Worm (Caenorhabditis elegans): Measurements from ENCODE around the gene acly-1.
A peak's percentile ranks its signal among the peaks of the same experiment; 100 is the strongest.

Gene acly-1

DNA sequence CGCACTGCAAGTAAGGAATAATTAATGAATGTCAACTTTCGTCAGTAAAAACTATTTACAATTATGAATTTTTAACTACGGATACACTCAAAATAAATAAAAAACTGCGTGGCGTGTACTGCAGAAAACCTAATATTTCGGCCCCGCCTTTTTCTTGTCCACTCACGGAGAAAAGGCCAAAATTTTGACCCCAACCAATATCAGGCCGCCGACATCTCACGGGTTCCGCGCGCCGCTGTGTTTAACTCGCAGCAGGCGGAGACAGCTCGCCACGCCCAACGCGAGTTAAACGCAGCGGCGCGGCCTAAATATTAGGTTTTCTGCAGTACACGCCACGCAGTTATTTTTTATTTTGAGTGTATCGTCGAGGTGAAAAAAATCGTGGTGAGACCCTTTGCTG lies 8.1 kb upstream of the acly-1 start:
- no peak for TF ChIP-seq ref-1 (GFP tag; conservative IDR thresholded peaks at IDR 0.05)
- no peak for TF ChIP-seq cog-1 (tag; optimal IDR thresholded peaks at IDR 0.05)
- TF ChIP-seq ztf-29 (GFP tag; IDR thresholded peaks at IDR 0.05) = no peak
- TF ChIP-seq med-1 (GFP tag; optimal IDR thresholded peaks at IDR 0.05; ENCODE audit: insufficient read depth) = no peak
- TF ChIP-seq T22C8.4 (GFP tag; IDR thresholded peaks at IDR 0.05) = no peak
- 0 out of 2 replicates have a peak, but pooled peaks have one; percentile 20 for TF ChIP-seq klf-2 (GFP tag; conservative IDR thresholded peaks at IDR 0.05)
- no peak for TF ChIP-seq ztf-23 (GFP tag; IDR thresholded peaks at IDR 0.05)

DNA sequence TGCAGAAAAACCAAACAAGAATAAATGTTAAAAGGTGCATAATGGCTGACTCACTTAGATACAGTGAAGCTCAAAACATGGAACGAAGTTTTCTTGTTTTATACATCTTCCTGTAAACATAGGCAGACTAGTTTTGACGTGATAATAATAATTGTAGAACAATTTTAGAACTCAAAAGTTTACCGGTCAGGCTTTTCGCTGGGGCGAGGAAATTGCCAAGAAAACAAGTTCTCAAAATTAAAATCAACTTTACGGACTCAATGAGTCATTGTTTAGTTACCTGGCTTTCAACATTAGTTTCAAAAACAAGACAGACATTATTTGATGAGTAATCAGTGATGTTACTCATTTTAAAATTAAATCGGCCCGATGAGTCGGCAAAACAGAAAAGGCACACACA lies 6.5 kb upstream of the acly-1 start, which contains the start of gene D1005.5:
TSS of gene D1005.5 (minus strand) at position 101 of the 400 bp plus-strand sequence.
- TF ChIP-seq klf-2 (GFP tag; conservative IDR thresholded peaks at IDR 0.05) (no peak), flt-1 (GFP tag; IDR thresholded peaks at IDR 0.05) (no peak), cog-1 (tag; optimal IDR thresholded peaks at IDR 0.05) (no peak), tab-1 (GFP tag; IDR thresholded peaks at IDR 0.05) (no peak), T22C8.4 (GFP tag; IDR thresholded peaks at IDR 0.05) (no peak), ztf-23 (GFP tag; IDR thresholded peaks at IDR 0.05) (no peak), med-1 (GFP tag; optimal IDR thresholded peaks at IDR 0.05; ENCODE audit: insufficient read depth) (no peak)

DNA sequence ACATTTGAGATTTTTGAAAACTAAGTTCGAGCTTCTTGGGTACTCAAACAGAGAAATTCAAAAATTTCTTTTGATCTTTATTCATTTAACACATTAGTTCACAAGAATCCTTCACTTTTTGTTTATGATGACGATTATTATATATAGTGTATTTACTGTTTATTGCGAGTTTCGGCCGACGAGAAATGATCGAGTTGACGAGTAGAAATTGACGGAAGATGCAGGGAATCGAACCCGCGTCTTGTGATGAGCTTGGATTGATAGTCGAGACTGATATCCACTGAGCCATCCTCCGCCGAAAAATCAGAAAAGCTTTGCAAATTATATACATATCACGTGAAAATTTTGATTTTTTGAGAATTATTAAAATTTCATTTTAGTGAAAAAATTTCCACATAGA lies 5.5 kb upstream of the acly-1 start:
- TF ChIP-seq ref-1 (GFP tag; conservative IDR thresholded peaks at IDR 0.05) (no peak), cog-1 (tag; optimal IDR thresholded peaks at IDR 0.05) (no peak), klf-2 (GFP tag; conservative IDR thresholded peaks at IDR 0.05) (no peak), T22C8.4 (GFP tag; IDR thresholded peaks at IDR 0.05) (no peak), ztf-29 (GFP tag; IDR thresholded peaks at IDR 0.05) (no peak), med-1 (GFP tag; optimal IDR thresholded peaks at IDR 0.05; ENCODE audit: insufficient read depth) (no peak), flt-1 (GFP tag; IDR thresholded peaks at IDR 0.05) (no peak), tab-1 (GFP tag; IDR thresholded peaks at IDR 0.05) (no peak), ztf-23 (GFP tag; IDR thresholded peaks at IDR 0.05) (no peak)

DNA sequence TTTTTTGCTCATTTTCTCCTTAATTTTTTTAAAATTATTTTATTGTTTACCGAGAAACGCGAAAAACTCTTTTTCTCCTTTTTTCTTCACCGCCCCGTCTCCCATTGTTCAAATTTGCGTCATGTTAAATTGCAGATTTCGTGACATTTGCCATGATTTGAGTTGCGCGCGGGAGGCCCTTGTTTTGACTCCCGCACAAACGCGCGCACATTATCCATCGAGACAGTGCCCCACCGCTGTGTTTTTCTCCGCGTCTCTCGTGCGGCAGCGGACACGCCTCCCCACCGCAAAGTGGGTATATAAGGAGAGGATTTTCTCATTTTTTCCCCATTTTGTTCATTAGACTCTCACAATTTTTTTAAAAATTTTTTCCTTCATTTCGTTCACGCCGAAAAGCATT lies 3.3 kb upstream of the acly-1 start:
- no peak for TF ChIP-seq klf-2 (GFP tag; conservative IDR thresholded peaks at IDR 0.05)
- TF ChIP-seq ztf-29 (GFP tag; IDR thresholded peaks at IDR 0.05) = no peak
- TF ChIP-seq tab-1 (GFP tag; IDR thresholded peaks at IDR 0.05) = no peak
- no peak for TF ChIP-seq ztf-23 (GFP tag; IDR thresholded peaks at IDR 0.05)
- TF ChIP-seq ref-1 (GFP tag; conservative IDR thresholded peaks at IDR 0.05) = no peak
- TF ChIP-seq cog-1 (tag; optimal IDR thresholded peaks at IDR 0.05) = no peak
- TF ChIP-seq flt-1 (GFP tag; IDR thresholded peaks at IDR 0.05) = no peak
- TF ChIP-seq med-1 (GFP tag; optimal IDR thresholded peaks at IDR 0.05; ENCODE audit: insufficient read depth) = no peak
- TF ChIP-seq T22C8.4 (GFP tag; IDR thresholded peaks at IDR 0.05) = no peak

DNA sequence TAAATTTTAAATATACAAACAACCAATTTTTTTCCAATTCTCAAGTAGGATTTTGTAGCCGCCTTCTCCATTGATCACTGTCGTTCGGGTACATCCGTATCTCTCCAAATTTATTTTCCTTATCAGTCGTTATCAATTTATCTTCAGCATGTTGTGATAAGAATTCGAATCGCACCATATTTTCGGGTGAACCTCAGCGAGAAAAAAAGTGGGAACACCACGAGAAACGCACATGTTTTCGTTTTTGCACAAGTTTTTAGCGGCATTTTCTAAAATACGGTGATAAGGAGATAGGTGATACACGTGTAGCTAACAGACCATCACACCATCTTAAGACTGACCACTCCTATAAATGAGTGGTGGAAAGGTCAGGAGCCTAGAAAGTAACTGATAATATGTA lies 1.4 kb upstream of the acly-1 start:
- no peak for TF ChIP-seq ref-1 (GFP tag; conservative IDR thresholded peaks at IDR 0.05)
- no peak for TF ChIP-seq flt-1 (GFP tag; IDR thresholded peaks at IDR 0.05)
- TF ChIP-seq cog-1 (tag; optimal IDR thresholded peaks at IDR 0.05) = no peak
- TF ChIP-seq tab-1 (GFP tag; IDR thresholded peaks at IDR 0.05) = no peak
- TF ChIP-seq T22C8.4 (GFP tag; IDR thresholded peaks at IDR 0.05) = no peak
- no peak for TF ChIP-seq klf-2 (GFP tag; conservative IDR thresholded peaks at IDR 0.05)
- TF ChIP-seq ztf-29 (GFP tag; IDR thresholded peaks at IDR 0.05) = no peak
- no peak for TF ChIP-seq med-1 (GFP tag; optimal IDR thresholded peaks at IDR 0.05; ENCODE audit: insufficient read depth)
- TF ChIP-seq ztf-23 (GFP tag; IDR thresholded peaks at IDR 0.05) = no peak

DNA sequence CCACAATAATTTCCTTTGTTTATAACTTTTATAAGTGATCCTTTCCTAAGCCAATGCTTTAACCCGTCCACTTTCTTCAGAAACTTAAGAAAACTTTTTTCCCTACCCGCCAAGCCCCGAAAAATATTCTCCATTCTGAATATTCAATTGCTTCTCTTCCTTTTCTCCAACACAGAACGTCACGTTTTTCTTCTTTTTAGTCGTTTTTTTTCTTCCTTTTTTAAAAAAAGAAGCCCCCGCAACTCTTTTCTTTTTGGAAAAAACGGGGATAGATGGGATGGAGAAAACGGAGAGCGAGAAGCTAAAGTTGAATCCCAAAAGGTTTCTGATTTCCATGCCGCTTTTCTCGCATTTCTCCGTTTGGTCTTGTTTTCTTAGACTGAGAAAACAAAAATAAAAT lies 773 bp upstream of the acly-1 start:
- TF ChIP-seq ztf-29 (GFP tag; IDR thresholded peaks at IDR 0.05) (no peak), flt-1 (GFP tag; IDR thresholded peaks at IDR 0.05) (no peak), T22C8.4 (GFP tag; IDR thresholded peaks at IDR 0.05) (no peak), tab-1 (GFP tag; IDR thresholded peaks at IDR 0.05) (no peak), ref-1 (GFP tag; conservative IDR thresholded peaks at IDR 0.05) (no peak), ztf-23 (GFP tag; IDR thresholded peaks at IDR 0.05) (no peak), klf-2 (GFP tag; conservative IDR thresholded peaks at IDR 0.05) (no peak), med-1 (GFP tag; optimal IDR thresholded peaks at IDR 0.05; ENCODE audit: insufficient read depth) (no peak), cog-1 (tag; optimal IDR thresholded peaks at IDR 0.05) (no peak)

DNA sequence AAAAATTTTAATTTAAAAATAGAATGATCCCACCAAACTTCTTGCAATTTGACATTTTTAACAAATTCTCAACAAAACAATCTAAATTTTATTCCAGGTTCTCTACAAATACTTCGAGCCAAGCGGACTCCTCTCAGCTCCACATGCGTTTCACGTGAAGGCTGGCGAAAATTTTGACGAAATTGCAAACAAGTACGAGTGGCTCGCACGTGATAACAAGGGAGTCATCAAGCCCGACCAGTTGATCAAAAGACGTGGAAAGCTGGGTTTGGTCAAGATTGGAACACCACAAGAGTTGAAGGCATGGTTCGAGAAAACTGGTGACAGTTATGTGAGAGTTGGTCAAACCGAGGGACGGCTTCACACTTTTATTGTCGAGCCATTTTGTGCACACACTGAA lies 295 bp downstream of the acly-1 start:
- no peak for TF ChIP-seq flt-1 (GFP tag; IDR thresholded peaks at IDR 0.05)
- TF ChIP-seq med-1 (GFP tag; optimal IDR thresholded peaks at IDR 0.05; ENCODE audit: insufficient read depth) = no peak
- no peak for TF ChIP-seq klf-2 (GFP tag; conservative IDR thresholded peaks at IDR 0.05)
- no peak for TF ChIP-seq tab-1 (GFP tag; IDR thresholded peaks at IDR 0.05)
- TF ChIP-seq ztf-23 (GFP tag; IDR thresholded peaks at IDR 0.05) = no peak
- no peak for TF ChIP-seq cog-1 (tag; optimal IDR thresholded peaks at IDR 0.05)
- TF ChIP-seq ref-1 (GFP tag; conservative IDR thresholded peaks at IDR 0.05) = no peak
- no peak for TF ChIP-seq ztf-29 (GFP tag; IDR thresholded peaks at IDR 0.05)
- TF ChIP-seq T22C8.4 (GFP tag; IDR thresholded peaks at IDR 0.05) = no peak

DNA sequence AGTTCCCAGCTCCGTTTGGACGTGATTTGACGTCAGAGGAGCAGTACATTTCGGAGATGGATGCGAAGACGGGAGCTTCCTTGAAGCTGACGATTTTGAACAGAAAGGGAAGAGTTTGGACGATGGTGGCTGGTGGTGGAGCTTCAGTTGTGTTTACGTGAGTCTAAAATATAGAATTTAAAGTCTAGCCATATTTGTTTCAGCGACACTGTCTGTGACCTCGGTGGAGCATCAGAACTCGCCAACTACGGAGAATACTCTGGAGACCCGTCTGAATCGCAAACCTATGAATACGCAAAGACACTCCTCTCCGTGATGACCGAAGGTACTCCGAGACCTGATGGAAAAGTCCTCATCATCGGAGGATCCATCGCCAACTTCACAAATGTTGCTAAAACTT lies 1.2 kb downstream of the acly-1 start:
- TF ChIP-seq cog-1 (tag; optimal IDR thresholded peaks at IDR 0.05) = no peak
- TF ChIP-seq klf-2 (GFP tag; conservative IDR thresholded peaks at IDR 0.05) = no peak
- no peak for TF ChIP-seq ztf-29 (GFP tag; IDR thresholded peaks at IDR 0.05)
- no peak for TF ChIP-seq tab-1 (GFP tag; IDR thresholded peaks at IDR 0.05)
- TF ChIP-seq ref-1 (GFP tag; conservative IDR thresholded peaks at IDR 0.05) = no peak
- TF ChIP-seq T22C8.4 (GFP tag; IDR thresholded peaks at IDR 0.05) = no peak
- no peak for TF ChIP-seq flt-1 (GFP tag; IDR thresholded peaks at IDR 0.05)
- no peak for TF ChIP-seq med-1 (GFP tag; optimal IDR thresholded peaks at IDR 0.05; ENCODE audit: insufficient read depth)
- TF ChIP-seq ztf-23 (GFP tag; IDR thresholded peaks at IDR 0.05) = no peak

DNA sequence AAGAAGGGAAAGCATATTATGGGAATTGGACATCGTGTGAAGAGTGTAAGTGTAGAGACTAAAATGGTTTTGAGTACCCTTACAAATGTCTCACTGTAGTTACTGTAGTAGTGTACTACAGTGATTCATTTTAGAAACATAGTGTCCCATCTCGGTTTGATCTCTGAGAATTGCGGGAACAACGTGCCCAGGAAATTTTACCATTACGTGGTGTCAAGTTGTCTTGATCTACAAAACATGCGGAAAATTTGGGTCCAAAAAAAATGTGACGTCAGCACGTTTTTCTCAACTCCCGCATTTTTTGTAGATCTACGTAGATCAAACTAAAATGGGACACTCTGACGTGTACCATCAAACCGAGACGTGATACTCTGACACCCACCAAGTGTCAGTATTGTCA lies 3.9 kb downstream of the acly-1 start:
- no peak for TF ChIP-seq klf-2 (GFP tag; conservative IDR thresholded peaks at IDR 0.05)
- TF ChIP-seq ztf-29 (GFP tag; IDR thresholded peaks at IDR 0.05) = no peak
- no peak for TF ChIP-seq ztf-23 (GFP tag; IDR thresholded peaks at IDR 0.05)
- TF ChIP-seq cog-1 (tag; optimal IDR thresholded peaks at IDR 0.05) = no peak
- TF ChIP-seq T22C8.4 (GFP tag; IDR thresholded peaks at IDR 0.05) = no peak
- no peak for TF ChIP-seq flt-1 (GFP tag; IDR thresholded peaks at IDR 0.05)
- TF ChIP-seq ref-1 (GFP tag; conservative IDR thresholded peaks at IDR 0.05) = no peak
- no peak for TF ChIP-seq med-1 (GFP tag; optimal IDR thresholded peaks at IDR 0.05; ENCODE audit: insufficient read depth)
- TF ChIP-seq tab-1 (GFP tag; IDR thresholded peaks at IDR 0.05) = no peak

DNA sequence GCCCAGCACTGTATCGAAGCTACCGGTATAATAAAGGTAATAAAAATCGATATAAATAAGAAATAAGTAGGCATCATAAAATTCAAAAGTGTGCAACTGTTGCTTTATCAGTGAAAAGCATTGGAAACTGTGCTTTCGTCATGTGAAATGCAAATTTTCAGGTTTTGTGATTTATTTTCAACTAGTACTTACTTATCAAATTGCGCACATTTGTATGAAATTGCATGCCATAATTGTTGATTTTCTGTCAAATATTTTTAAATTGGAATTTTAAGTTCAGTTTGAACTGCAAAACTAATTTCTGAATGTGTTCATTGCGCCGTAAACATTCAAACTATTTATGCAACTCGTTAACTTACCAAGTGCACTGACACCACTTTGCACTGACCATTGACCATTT lies 6.4 kb downstream of the acly-1 start, which contains the start of gene D1005.4:
TSS of gene D1005.4 (minus strand) at position 101 of the 400 bp plus-strand sequence.
- TF ChIP-seq ztf-29 (GFP tag; IDR thresholded peaks at IDR 0.05) (no peak), ztf-23 (GFP tag; IDR thresholded peaks at IDR 0.05) (no peak), flt-1 (GFP tag; IDR thresholded peaks at IDR 0.05) (no peak), cog-1 (tag; optimal IDR thresholded peaks at IDR 0.05) (no peak), med-1 (GFP tag; optimal IDR thresholded peaks at IDR 0.05; ENCODE audit: insufficient read depth) (no peak), ref-1 (GFP tag; conservative IDR thresholded peaks at IDR 0.05) (no peak), tab-1 (GFP tag; IDR thresholded peaks at IDR 0.05) (no peak), T22C8.4 (GFP tag; IDR thresholded peaks at IDR 0.05) (no peak), klf-2 (GFP tag; conservative IDR thresholded peaks at IDR 0.05) (no peak)
